Worm (Caenorhabditis elegans): ENCODE data around the gene ssu-2.

DNA sequence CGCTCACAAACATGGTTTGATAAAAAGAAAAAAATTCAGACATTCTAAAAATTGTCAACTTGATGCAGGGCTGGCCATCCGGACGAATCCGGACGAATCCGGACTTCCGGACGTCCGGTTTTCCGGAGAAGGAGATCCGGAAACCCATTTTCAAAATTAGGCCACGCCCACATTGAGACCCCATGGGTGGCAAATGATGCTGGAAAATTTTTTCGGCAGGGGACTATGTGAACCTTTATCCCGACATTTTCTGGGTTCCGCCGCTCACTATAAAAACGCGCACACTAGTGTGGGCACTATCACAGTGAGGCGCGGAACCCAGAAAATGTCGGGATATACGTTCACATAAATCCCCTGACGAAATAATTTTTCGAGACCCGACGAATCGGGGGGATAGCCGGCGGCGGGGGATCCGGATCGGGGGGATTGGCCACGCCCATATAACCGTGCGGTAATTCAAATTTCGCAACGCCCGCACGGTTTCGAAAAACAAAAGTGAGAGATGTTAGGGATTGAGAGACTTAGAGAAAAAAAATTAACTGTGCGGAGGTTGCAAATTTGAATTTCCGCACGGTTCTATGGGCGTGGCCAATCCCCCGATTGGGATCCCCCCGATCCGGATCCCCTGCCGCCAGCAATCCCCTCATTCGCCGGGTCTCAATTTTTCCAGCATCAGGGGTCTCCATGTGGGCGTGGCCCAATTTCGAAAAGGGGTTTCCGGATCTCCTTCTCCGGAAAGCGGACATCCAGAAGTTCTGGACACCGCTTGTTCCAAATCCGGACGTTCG is 26.9 kb downstream of the ssu-2 start:
- TF ChIP-seq flt-1 (GFP tag; IDR thresholded peaks at IDR 0.05) (no peak), ref-1 (GFP tag; conservative IDR thresholded peaks at IDR 0.05) (no peak), ztf-29 (GFP tag; IDR thresholded peaks at IDR 0.05) (no peak), T22C8.4 (GFP tag; IDR thresholded peaks at IDR 0.05) (no peak), cog-1 (tag; optimal IDR thresholded peaks at IDR 0.05) (no peak), med-1 (GFP tag; optimal IDR thresholded peaks at IDR 0.05; ENCODE audit: insufficient read depth) (no peak), klf-2 (GFP tag; conservative IDR thresholded peaks at IDR 0.05) (no peak), tab-1 (GFP tag; IDR thresholded peaks at IDR 0.05) (no peak), ztf-23 (GFP tag; IDR thresholded peaks at IDR 0.05) (no peak)

All from whole organism, midembryonic.